Fruit fly (Drosophila melanogaster) whole organism, embryonic: ENCODE data around the gene CG17959.

ENCODE experiments used
- CG14050 ChIP-seq: fragments of 200-800 bp; sonication (Bioruptor generic); IDR thresholded peaks from 3 replicates; pipeline ENCODE4 v1.3.6; 2022; ENCODE audit warnings: missing biosample characterization, missing genetic modification characterization
- CG15601 ChIP-seq: fragments of 200-800 bp; sonication (Bioruptor generic); optimal IDR thresholded peaks from 3 replicates; lab custom pipeline; 2019; ENCODE audit warnings: missing biosample characterization, mild to moderate bottlenecking, missing genetic modification characterization, moderate library complexity
- CG17385 ChIP-seq: fragments of 200-800 bp; sonication (Bioruptor generic); optimal IDR thresholded peaks from 3 replicates; lab custom pipeline; 2018; ENCODE audit warnings: missing biosample characterization, mild to moderate bottlenecking, missing genetic modification characterization
- CG32767 ChIP-seq: fragments of 200-800 bp; sonication (Bioruptor generic); IDR thresholded peaks from 2 replicates; pipeline ENCODE4 v1.3.6; 2022; ENCODE audit warnings: missing biosample characterization, missing genetic modification characterization
- CG5180 ChIP-seq: fragments of 200-800 bp; sonication (Bioruptor generic); optimal IDR thresholded peaks from 3 replicates; lab custom pipeline; 2017; ENCODE audit warnings: missing biosample characterization, missing genetic modification characterization, mild to moderate bottlenecking, moderate library complexity, missing genetic modification reagents
- CG7357 ChIP-seq: fragments of 200-800 bp; sonication (Bioruptor generic); IDR thresholded peaks from 3 replicates; pipeline ENCODE4 v1.3.6; 2022; ENCODE audit warnings: missing biosample characterization, missing genetic modification characterization
- Pdp1 ChIP-seq, 2 experiments: fragments of 200-800 bp; sonication (Bioruptor generic); optimal IDR thresholded peaks; 3 replicates each; lab custom pipeline; 2016; ENCODE audit warnings: missing biosample characterization in 2 of 2, missing genetic modification characterization in 2 of 2, mild to moderate bottlenecking in 1 of 2, moderate library complexity in 1 of 2
- Sry-β ChIP-seq: fragments of 200-800 bp; sonication (Bioruptor generic); optimal IDR thresholded peaks from 2 replicates; lab custom pipeline; 2018; ENCODE audit warnings: missing biosample characterization, mild to moderate bottlenecking, missing genetic modification characterization, moderate library complexity
- Sry-δ ChIP-seq: fragments of 200-800 bp; sonication (Bioruptor generic); optimal IDR thresholded peaks from 2 replicates; lab custom pipeline; 2016; ENCODE audit warnings: missing biosample characterization, missing genetic modification characterization
- Usf ChIP-seq: fragments of 200-800 bp; sonication (Bioruptor generic); optimal IDR thresholded peaks from 2 replicates; lab custom pipeline; 2017; ENCODE audit warnings: missing genotype, missing biosample characterization, missing genetic modification characterization
- ato ChIP-seq: fragments of 200-800 bp; sonication (Bioruptor generic); IDR thresholded peaks from 2 replicates; pipeline ENCODE4 v1.3.6; 2022; ENCODE audit warnings: missing biosample characterization, missing genetic modification characterization; ENCODE audit not compliant: partially characterized antibody
- kay ChIP-seq: fragments of 200-800 bp; sonication (Bioruptor generic); optimal IDR thresholded peaks from 2 replicates; lab custom pipeline; 2016; ENCODE audit warnings: missing biosample characterization, missing genetic modification characterization
- pan ChIP-seq, 4 experiments: fragments of >200 bp in 3 of 4; fragments of 200-800 bp in 1 of 4; sonication (Bioruptor generic) in 1 of 4; optimal IDR thresholded peaks in 3 of 4; IDR thresholded peaks in 1 of 4; 2 replicates each; pipeline versions ENCODE4 v1.3.6 to Lab custom; 2017 to 2022; ENCODE audit warnings: missing biosample characterization in 2 of 4, missing genetic modification characterization in 2 of 4, mixed read lengths in 1 of 4
- run ChIP-seq: fragments of 200-800 bp; sonication (Bioruptor generic); optimal IDR thresholded peaks from 3 replicates; lab custom pipeline; 2018; ENCODE audit warnings: missing biosample characterization, mild to moderate bottlenecking, missing genetic modification characterization

DNA sequence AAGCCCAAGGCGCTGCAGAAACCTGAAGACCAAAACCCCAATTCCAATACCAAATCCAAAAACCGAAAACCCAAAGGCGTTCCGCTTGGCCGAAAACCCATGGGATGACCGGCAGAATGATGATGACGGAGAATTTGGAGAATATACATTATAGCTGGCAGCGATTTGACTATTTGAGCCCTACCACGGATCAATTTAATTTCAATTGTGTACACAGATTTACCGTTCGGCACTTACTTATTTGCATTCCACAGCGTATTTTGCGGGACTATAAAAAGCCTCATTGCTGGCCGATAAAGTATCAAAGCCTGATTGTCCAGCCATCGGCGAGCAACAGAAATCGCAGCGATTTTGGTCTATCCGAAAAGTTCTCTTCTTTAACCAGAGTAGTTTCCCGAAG, 1.8 kb upstream of the CG17959 start, which contains the start of gene CG14423:
- TF ChIP-seq CG17385 (GFP tag; lab: Kevin White, UChicago) (no peak), run (tag; lab: Kevin White, UChicago) (no peak), CG5180 (GFP tag; lab: Kevin White, UChicago) (no peak), pan (optimal IDR thresholded peaks at IDR 0.05; lab: Kevin White, UChicago) (no peak), pan (GFP tag; optimal IDR thresholded peaks at IDR 0.05 in 1 of 2, IDR thresholded peaks at IDR 0.05 in 1 of 2) (no peak), Usf (GFP tag; lab: Kevin White, UChicago) (no peak), CG32767 (no peak), Sry-β (GFP tag; lab: Kevin White, UChicago) (no peak), Sry-δ (no peak), CG14050 (GFP tag; lab: Robert Waterston, UW) (no peak), ato (GFP tag; lab: Robert Waterston, UW) (no peak), CG7357 (GFP tag; lab: Robert Waterston, UW) (no peak), CG15601 (tag; lab: Kevin White, UChicago) (no peak), Pdp1 (GFP tag; optimal IDR thresholded peaks at IDR 0.05; lab: Kevin White, UChicago) (no peak), kay (GFP tag; lab: Kevin White, UChicago) (no peak)
